Worm (Caenorhabditis elegans) whole organism, late embryonic: ENCODE data around the gene T20B12.7.

Experiments used
- C38D4.7 ChIP-seq: fragments of 200-800 bp; sonication (Bioruptor generic); optimal IDR thresholded peaks from 2 replicates; lab custom pipeline; 2018; ENCODE audit warnings: mild to moderate bottlenecking, missing genetic modification characterization, moderate library complexity, missing compliant biosample characterization
- ahr-1 ChIP-seq: sonication (generic microtip); optimal IDR thresholded peaks from 2 replicates; lab custom pipeline; 2016; ENCODE audit warnings: missing genetic modification characterization, missing compliant biosample characterization
- ceh-22 ChIP-seq: sonication (generic microtip); optimal IDR thresholded peaks from 2 replicates; lab custom pipeline; 2017; ENCODE audit warnings: missing biosample characterization, missing genetic modification characterization
- elt-2 ChIP-seq: sonication (generic microtip); optimal IDR thresholded peaks from 2 replicates; lab custom pipeline; 2016; ENCODE audit warnings: missing genetic modification reagents, missing genetic modification characterization, missing compliant biosample characterization
- ets-4 ChIP-seq: sonication (generic microtip); optimal IDR thresholded peaks from 2 replicates; lab custom pipeline; 2016; ENCODE audit warnings: missing genetic modification characterization, missing compliant biosample characterization
- pax-1 ChIP-seq: fragments of 150-350 bp; optimal IDR thresholded peaks from 2 replicates; lab custom pipeline; 2014; ENCODE audit warnings: missing biosample characterization, missing genetic modification characterization
- pqm-1 ChIP-seq: sonication (generic microtip); optimal IDR thresholded peaks from 2 replicates; lab custom pipeline; 2016; ENCODE audit warnings: missing genetic modification characterization, missing compliant biosample characterization

ce11 chrIII:7336214-7336613 is 42.6 kb downstream of the T20B12.7 start, which contains the start of gene gsp-2:
- TF ChIP-seq pqm-1 (tag; lab: Kevin White, UChicago), result no peak
- no peak for TF ChIP-seq pax-1 (tag; lab: Kevin White, UChicago)
- no peak for TF ChIP-seq ceh-22
- no peak for TF ChIP-seq C38D4.7 (GFP tag; lab: Kevin White, UChicago)
- TF ChIP-seq ets-4, result no peak
- no peak for TF ChIP-seq ahr-1 (tag; lab: Kevin White, UChicago)
- TF ChIP-seq elt-2, result peak; percentile 24
